Fruit fly (Drosophila melanogaster) whole organism, embryonic: ENCODE measurements around the gene CG13285.
A peak's percentile ranks its signal among the peaks of the same experiment; 100 is the strongest.

Experiments
- ATbp ChIP-seq: fragments of 200-800 bp; sonication (Bioruptor generic); optimal IDR thresholded peaks from 2 replicates; lab custom pipeline; 2017; ENCODE audit warnings: missing biosample characterization, mild to moderate bottlenecking, missing genetic modification characterization, missing genetic modification reagents
- C15 ChIP-seq: fragments of 200-800 bp; sonication (Bioruptor generic); IDR thresholded peaks from 3 replicates; pipeline ENCODE4 v1.3.6; 2022; ENCODE audit warnings: missing biosample characterization, missing genetic modification characterization
- CG10147 ChIP-seq: fragments of 200-800 bp; sonication (Bioruptor generic); optimal IDR thresholded peaks from 2 replicates; lab custom pipeline; 2019; ENCODE audit warnings: missing biosample characterization, mild to moderate bottlenecking, missing genetic modification characterization, moderate library complexity
- CG10274 ChIP-seq: fragments of 200-800 bp; sonication (Bioruptor generic); optimal IDR thresholded peaks from 3 replicates; lab custom pipeline; 2017; ENCODE audit warnings: missing biosample characterization, mild to moderate bottlenecking, missing genetic modification characterization
- CG10654 ChIP-seq: fragments of 200-800 bp; sonication (Bioruptor generic); optimal IDR thresholded peaks from 2 replicates; lab custom pipeline; 2016; ENCODE audit warnings: missing biosample characterization, missing genetic modification characterization
- CG11085 ChIP-seq: fragments of 200-800 bp; sonication (Bioruptor generic); IDR thresholded peaks from 2 replicates; pipeline ENCODE4 v1.3.6; 2022; ENCODE audit warnings: missing biosample characterization, missing genetic modification characterization
- CG11093 ChIP-seq: fragments of 200-800 bp; sonication (Bioruptor generic); IDR thresholded peaks from 3 replicates; pipeline ENCODE4 v1.3.6; 2022; ENCODE audit warnings: missing biosample characterization, missing genetic modification characterization
- CG13775 ChIP-seq: fragments of 200-800 bp; sonication (Bioruptor generic); optimal IDR thresholded peaks from 3 replicates; lab custom pipeline; 2017; ENCODE audit warnings: missing biosample characterization, mild to moderate bottlenecking, missing genetic modification characterization
- CG15479 ChIP-seq: fragments of 200-800 bp; sonication (Bioruptor generic); optimal IDR thresholded peaks from 3 replicates; lab custom pipeline; 2019; ENCODE audit warnings: missing biosample characterization, mild to moderate bottlenecking, missing genetic modification characterization, moderate library complexity
- CG1603 ChIP-seq: fragments of 200-800 bp; sonication (Bioruptor generic); optimal IDR thresholded peaks from 2 replicates; lab custom pipeline; 2019; ENCODE audit warnings: missing biosample characterization, mild to moderate bottlenecking, missing genetic modification characterization, moderate library complexity
- CG3065 ChIP-seq: fragments of 200-800 bp; sonication (Bioruptor generic); optimal IDR thresholded peaks from 2 replicates; lab custom pipeline; 2016; ENCODE audit warnings: missing biosample characterization, missing genetic modification characterization
- CG3407 ChIP-seq: fragments of 200-800 bp; sonication (Bioruptor generic); optimal IDR thresholded peaks from 2 replicates; lab custom pipeline; 2018; ENCODE audit warnings: missing biosample characterization, mild to moderate bottlenecking, missing genetic modification characterization
- CG3995 ChIP-seq: fragments of 200-800 bp; sonication (Bioruptor generic); optimal IDR thresholded peaks from 3 replicates; lab custom pipeline; 2016; ENCODE audit warnings: missing biosample characterization, missing genetic modification characterization
- CG4404 ChIP-seq: fragments of 200-800 bp; sonication (Bioruptor generic); IDR thresholded peaks from 2 replicates; pipeline ENCODE4 v1.3.6; 2022; ENCODE audit warnings: missing biosample characterization, missing genetic modification characterization
- CG4707 ChIP-seq: fragments of 200-800 bp; sonication (Bioruptor generic); optimal IDR thresholded peaks from 2 replicates; lab custom pipeline; 2018; ENCODE audit warnings: missing biosample characterization, mild to moderate bottlenecking, missing genetic modification characterization, moderate library complexity
- CG6654 ChIP-seq: fragments of 200-800 bp; sonication (Bioruptor generic); optimal IDR thresholded peaks from 2 replicates; lab custom pipeline; 2017; ENCODE audit warnings: missing biosample characterization, mild to moderate bottlenecking, missing genetic modification characterization
- CG7556 ChIP-seq: fragments of 200-800 bp; sonication (Bioruptor generic); optimal IDR thresholded peaks from 2 replicates; lab custom pipeline; 2017; ENCODE audit warnings: missing biosample characterization, mild to moderate bottlenecking, missing genetic modification characterization
- CG7928 ChIP-seq: fragments of 200-800 bp; sonication (Bioruptor generic); optimal IDR thresholded peaks from 2 replicates; lab custom pipeline; 2017; ENCODE audit warnings: missing biosample characterization, mild to moderate bottlenecking, missing genetic modification characterization
- CG8765 ChIP-seq: fragments of 200-800 bp; sonication (Bioruptor generic); IDR thresholded peaks from 2 replicates; pipeline ENCODE4 v1.3.6; 2022; ENCODE audit warnings: missing biosample characterization, missing genetic modification characterization
- CG9932 ChIP-seq: fragments of 200-800 bp; sonication (Bioruptor generic); IDR thresholded peaks from 2 replicates; pipeline ENCODE4 v1.3.6; 2022; ENCODE audit warnings: missing biosample characterization, missing genetic modification characterization
- Dfd ChIP-seq, 2 experiments: fragments of >200 bp; optimal IDR thresholded peaks; 2 replicates each; lab custom pipeline; 2017; ENCODE audit warnings: missing biosample characterization in 2 of 2, missing genetic modification characterization in 2 of 2
- Fer1 ChIP-seq: fragments of 200-800 bp; sonication (Bioruptor generic); optimal IDR thresholded peaks from 2 replicates; lab custom pipeline; 2017; ENCODE audit warnings: missing biosample characterization, mild to moderate bottlenecking, missing genetic modification characterization
- Fer3 ChIP-seq: fragments of 200-800 bp; sonication (Bioruptor generic); optimal IDR thresholded peaks from 2 replicates; lab custom pipeline; 2018; ENCODE audit warnings: missing biosample characterization, mild to moderate bottlenecking, missing genetic modification characterization, moderate library complexity
- H2.0 ChIP-seq: fragments of 200-800 bp; sonication (Bioruptor generic); IDR thresholded peaks from 2 replicates; pipeline ENCODE4 v1.3.6; 2022; ENCODE audit warnings: missing biosample characterization, missing genetic modification characterization
- Med ChIP-seq: fragments of 200-800 bp; sonication (Bioruptor generic); peaks from one replicate; lab custom pipeline; 2016; ENCODE audit warnings: missing biosample characterization, missing genetic modification characterization, mild to moderate bottlenecking, inconsistent platforms, moderate library complexity
- NFAT ChIP-seq: fragments of 200-800 bp; sonication (Bioruptor generic); IDR thresholded peaks from 2 replicates; pipeline ENCODE4 v1.3.6; 2022; ENCODE audit warnings: missing biosample characterization, missing genetic modification characterization
- NfI ChIP-seq: fragments of 200-800 bp; sonication (Bioruptor generic); optimal IDR thresholded peaks from 3 replicates; lab custom pipeline; 2018; ENCODE audit warnings: missing biosample characterization, mild to moderate bottlenecking, missing genetic modification characterization, moderate library complexity
- bsh ChIP-seq, 2 experiments: fragments of 200-800 bp; sonication (Bioruptor generic); optimal IDR thresholded peaks; 2 replicates each; lab custom pipeline; 2017 to 2018; ENCODE audit warnings: mild to moderate bottlenecking in 2 of 2, missing biosample characterization in 2 of 2, missing genetic modification characterization in 2 of 2, moderate library complexity in 1 of 2
- crc ChIP-seq: fragments of 200-800 bp; sonication (Bioruptor generic); optimal IDR thresholded peaks from 2 replicates; lab custom pipeline; 2016; ENCODE audit warnings: missing biosample characterization, missing genetic modification characterization
- crol ChIP-seq: fragments of 200-800 bp; sonication (Bioruptor generic); IDR thresholded peaks from 2 replicates; pipeline ENCODE4 v1.3.6; 2022; ENCODE audit warnings: missing biosample characterization, missing genetic modification characterization
- danr ChIP-seq: fragments of 200-800 bp; sonication (Bioruptor generic); IDR thresholded peaks from 2 replicates; pipeline ENCODE4 v1.3.6; 2022; ENCODE audit warnings: missing biosample characterization, missing genetic modification characterization
- dimm ChIP-seq: fragments of 200-800 bp; sonication (Bioruptor generic); IDR thresholded peaks from 2 replicates; pipeline ENCODE4 v1.3.6; 2022; ENCODE audit warnings: missing biosample characterization, missing genetic modification characterization
- dpn ChIP-seq, 2 experiments: fragments of 200-800 bp; sonication (Bioruptor generic); optimal IDR thresholded peaks; 3 replicates each; lab custom pipeline; 2016; ENCODE audit warnings: missing biosample characterization in 2 of 2, missing genetic modification characterization in 2 of 2
- eve ChIP-seq, 2 experiments: fragments of >200 bp; optimal IDR thresholded peaks; 2 replicates each; lab custom pipeline; 2017; ENCODE audit warnings: missing biosample characterization in 2 of 2, missing genetic modification characterization in 2 of 2
- gcm2 ChIP-seq: fragments of 200-800 bp; sonication (Bioruptor generic); optimal IDR thresholded peaks from 2 replicates; lab custom pipeline; 2016; ENCODE audit warnings: missing biosample characterization, missing genetic modification characterization
- gem ChIP-seq: fragments of 200-800 bp; sonication (Bioruptor generic); optimal IDR thresholded peaks from 2 replicates; lab custom pipeline; 2019; ENCODE audit warnings: missing biosample characterization, mild to moderate bottlenecking, missing genetic modification characterization, moderate library complexity
- hbn ChIP-seq: fragments of 200-800 bp; sonication (Bioruptor generic); IDR thresholded peaks from 2 replicates; pipeline ENCODE4 v1.3.6; 2022; ENCODE audit warnings: missing biosample characterization, missing genetic modification characterization; ENCODE audit not compliant: partially characterized antibody
- inv ChIP-seq: fragments of 200-800 bp; sonication (Bioruptor generic); IDR thresholded peaks from 2 replicates; pipeline ENCODE4 v1.3.6; 2022; ENCODE audit warnings: missing biosample characterization, missing genetic modification characterization; ENCODE audit not compliant: partially characterized antibody
- klu ChIP-seq: fragments of 200-800 bp; sonication (Bioruptor generic); IDR thresholded peaks from 2 replicates; pipeline ENCODE4 v1.3.6; 2022; ENCODE audit warnings: missing biosample characterization, missing genetic modification characterization
- knrl ChIP-seq: fragments of 200-800 bp; sonication (Bioruptor generic); IDR thresholded peaks from 3 replicates; pipeline ENCODE4 v1.3.6; 2022; ENCODE audit warnings: missing biosample characterization, missing genetic modification characterization; ENCODE audit not compliant: partially characterized antibody
- luna ChIP-seq: fragments of 200-800 bp; sonication (Bioruptor generic); optimal IDR thresholded peaks from 2 replicates; lab custom pipeline; 2016; ENCODE audit warnings: missing biosample characterization, missing genetic modification characterization
- mam ChIP-seq: fragments of 200-800 bp; sonication (Bioruptor generic); optimal IDR thresholded peaks from 3 replicates; lab custom pipeline; 2016; ENCODE audit warnings: missing biosample characterization, missing genetic modification characterization
- repo ChIP-seq: fragments of 200-800 bp; sonication (Bioruptor generic); optimal IDR thresholded peaks from 2 replicates; lab custom pipeline; 2016; ENCODE audit warnings: missing biosample characterization, missing genetic modification characterization
- seq ChIP-seq: fragments of 200-800 bp; sonication (Bioruptor generic); IDR thresholded peaks from 2 replicates; pipeline ENCODE4 v1.3.6; 2022; ENCODE audit warnings: missing biosample characterization, missing genetic modification characterization
- sr ChIP-seq: fragments of 200-800 bp; sonication (Bioruptor generic); IDR thresholded peaks from 3 replicates; pipeline ENCODE4 v1.3.6; 2022; ENCODE audit warnings: missing biosample characterization, missing genetic modification characterization
- tio ChIP-seq: fragments of 200-800 bp; sonication (Bioruptor generic); optimal IDR thresholded peaks from 2 replicates; lab custom pipeline; 2017; ENCODE audit warnings: missing biosample characterization, missing genetic modification characterization, inconsistent platforms
- tx ChIP-seq: fragments of 200-800 bp; sonication (Bioruptor generic); optimal IDR thresholded peaks from 2 replicates; lab custom pipeline; 2016; ENCODE audit warnings: missing biosample characterization, missing genetic modification characterization
- unpg ChIP-seq: fragments of 200-800 bp; sonication (Bioruptor generic); optimal IDR thresholded peaks from 3 replicates; lab custom pipeline; 2018; ENCODE audit warnings: missing biosample characterization, mild to moderate bottlenecking, missing genetic modification characterization, moderate library complexity

The CG13285 gene

DNA sequence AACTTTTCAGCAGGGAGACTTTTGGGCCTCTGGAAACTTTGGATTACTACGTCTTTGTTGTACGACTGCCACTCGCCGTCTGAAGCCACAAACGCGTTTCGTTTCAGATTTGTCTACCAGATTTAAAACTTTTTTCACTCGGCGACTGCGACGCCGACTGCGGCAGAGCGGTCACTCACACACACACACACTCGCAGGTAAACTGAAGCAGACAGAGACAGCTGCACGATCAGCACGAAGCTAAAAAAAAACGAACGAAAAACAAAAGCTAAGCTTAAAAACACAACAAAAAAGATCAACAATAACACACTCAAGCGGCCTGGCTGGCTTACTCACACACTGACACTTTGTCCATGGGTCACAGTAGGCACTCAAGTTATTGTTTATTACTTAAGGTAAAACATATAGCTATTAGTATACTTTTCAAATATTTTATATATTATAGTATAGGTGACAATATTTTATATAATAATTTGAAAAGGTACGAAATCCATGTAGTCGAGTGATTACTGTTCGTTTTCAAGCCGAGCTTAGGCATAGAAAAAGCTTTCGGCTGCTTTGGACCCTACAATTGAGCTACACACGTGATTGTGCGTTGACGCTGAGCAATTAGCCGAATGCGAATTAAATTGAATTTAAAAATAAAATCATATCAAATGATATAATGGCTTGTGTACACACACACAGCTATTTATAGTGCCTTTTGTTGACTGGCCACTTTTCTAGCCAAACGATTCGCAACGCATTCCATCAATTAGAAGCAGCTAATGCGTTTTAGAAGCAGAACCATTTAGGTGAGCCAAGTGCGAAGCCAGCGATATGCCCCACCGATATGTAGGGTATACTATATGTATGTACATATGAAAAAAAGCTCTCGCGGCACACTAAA is 41.9 kb upstream of the CG13285 start, which contains the start of gene Msr-110:
TSS of gene Msr-110 (minus strand) at position 99 of the 889 bp plus-strand sequence.
- no peak for TF ChIP-seq luna (GFP tag; lab: Kevin White, UChicago)
- TF ChIP-seq CG10274 (GFP tag; lab: Kevin White, UChicago) = peak; percentile 96
- peak; percentile 85 for TF ChIP-seq CG10147
- TF ChIP-seq CG10654 = peak; percentile 70
- TF ChIP-seq NFAT (GFP tag; lab: Robert Waterston, UW) = peak; percentile 88
- peak; percentile 73; the same call in 1 of the 3 replicates for TF ChIP-seq C15 (GFP tag; lab: Robert Waterston, UW)
- TF ChIP-seq gem (tag; lab: Kevin White, UChicago) = peak; percentile 92
- TF ChIP-seq Med (GFP tag; lab: Kevin White, UChicago) = peak; percentile 95
- peak; percentile 72 for TF ChIP-seq CG13775 (GFP tag; lab: Kevin White, UChicago)
- TF ChIP-seq gcm2 (GFP tag; lab: Kevin White, UChicago) = peak; percentile 43
- peak; percentile 85; the same call in 1 of the 2 replicates for TF ChIP-seq danr
- TF ChIP-seq CG3995 (GFP tag; lab: Kevin White, UChicago) = peak; percentile 49
- peak; percentile 55 for TF ChIP-seq mam (GFP tag; lab: Kevin White, UChicago)
- peak; percentile 95 for TF ChIP-seq CG9932 (GFP tag; lab: Robert Waterston, UW)
- TF ChIP-seq CG11093 (GFP tag; lab: Robert Waterston, UW) = peak; percentile 91
- peak; percentile 91 for TF ChIP-seq klu (GFP tag; lab: Robert Waterston, UW)
- peak; percentile 67 for TF ChIP-seq CG6654 (GFP tag; lab: Kevin White, UChicago)
- TF ChIP-seq CG4404 = peak; percentile 77
- TF ChIP-seq CG8765 = peak; percentile 39; the same call in 1 of the 2 replicates
- peak; percentile 21; the same call in 1 of the 2 replicates for TF ChIP-seq dimm (GFP tag; lab: Robert Waterston, UW)
- TF ChIP-seq CG11085 (GFP tag; lab: Robert Waterston, UW) = peak; percentile 75
- TF ChIP-seq CG3065 (GFP tag; lab: Kevin White, UChicago) = peak; percentile 6
- peak; percentile 72 for TF ChIP-seq H2.0 (GFP tag; lab: Robert Waterston, UW)
- TF ChIP-seq Fer3 = peak; percentile 94
- peak; percentile 91 for TF ChIP-seq unpg (GFP tag; lab: Kevin White, UChicago)
- TF ChIP-seq ATbp (GFP tag; lab: Kevin White, UChicago) = peak; percentile 87
- TF ChIP-seq tio (GFP tag; lab: Kevin White, UChicago) = peak; percentile 77
- TF ChIP-seq dpn (GFP tag; optimal IDR thresholded peaks at IDR 0.05; lab: Kevin White, UChicago) = peak; percentile 73 to 85
- TF ChIP-seq Dfd (GFP tag; optimal IDR thresholded peaks at IDR 0.05; lab: Kevin White, UChicago) = no peak
- peak; percentile 65 for TF ChIP-seq CG4707 (GFP tag; lab: Kevin White, UChicago)
- TF ChIP-seq bsh (GFP tag; optimal IDR thresholded peaks at IDR 0.05; lab: Kevin White, UChicago) = peak; percentile 87 to 96
- TF ChIP-seq repo (GFP tag; lab: Kevin White, UChicago) = peak; percentile 42
- TF ChIP-seq tx (GFP tag; lab: Kevin White, UChicago) = peak; percentile 67
- peak; percentile 60 for TF ChIP-seq CG7928 (GFP tag; lab: Kevin White, UChicago)
- TF ChIP-seq CG1603 (tag; lab: Kevin White, UChicago) = peak; percentile 80
- TF ChIP-seq eve (GFP tag; optimal IDR thresholded peaks at IDR 0.05; lab: Kevin White, UChicago) = peak in 1 of 2 experiments; percentile 96
- TF ChIP-seq CG3407 (GFP tag; lab: Kevin White, UChicago) = peak; percentile 74
- no peak for TF ChIP-seq hbn
- TF ChIP-seq knrl = no peak
- TF ChIP-seq inv (GFP tag; lab: Robert Waterston, UW) = no peak
- TF ChIP-seq sr = peak; percentile 24; the same call in 1 of the 3 replicates
- no peak for TF ChIP-seq crol (GFP tag; lab: Robert Waterston, UW)
- peak; percentile 91 for TF ChIP-seq CG7556 (GFP tag; lab: Kevin White, UChicago)
- peak; percentile 92 for TF ChIP-seq seq (GFP tag; lab: Robert Waterston, UW)
- no peak for TF ChIP-seq crc (GFP tag; lab: Kevin White, UChicago)
- peak; percentile 90 for TF ChIP-seq Fer1 (GFP tag; lab: Kevin White, UChicago)
- peak; percentile 83 for TF ChIP-seq NfI
- no peak for TF ChIP-seq CG15479 (GFP tag; lab: Kevin White, UChicago)
